Worm (Caenorhabditis elegans): ENCODE results near the gene npp-22.

- TF ChIP-seq mep-1 (tag; optimal IDR thresholded peaks at IDR 0.05) (no peak), nhr-2 (tag; optimal IDR thresholded peaks at IDR 0.05) (no peak), lin-13 (tag; optimal IDR thresholded peaks at IDR 0.05) (no peak), unc-62 (GFP tag; optimal IDR thresholded peaks at IDR 0.05) (no peak), nhr-12 (tag; optimal IDR thresholded peaks at IDR 0.05) (no peak), ztf-11 (tag; optimal IDR thresholded peaks at IDR 0.05) (no peak), ces-1 (GFP tag; optimal IDR thresholded peaks at IDR 0.05) (no peak), blmp-1 (tag; optimal IDR thresholded peaks at IDR 0.05) (no peak), sptf-1 (tag; optimal IDR thresholded peaks at IDR 0.05) (no peak), unc-120 (tag; optimal IDR thresholded peaks at IDR 0.05; ENCODE audit: poor library complexity, severe bottlenecking) (no peak), mab-5 (tag; optimal IDR thresholded peaks at IDR 0.05) (no peak), nhr-237 (tag; optimal IDR thresholded peaks at IDR 0.05) (no peak), unc-39 (tag; optimal IDR thresholded peaks at IDR 0.05) (no peak)
Measured at ce11 chrV:11730060-11730459, 3.2 kb downstream of the npp-22 start, which contains the start of gene rhr-2.

Data from whole organism, mixed stage, embryonic.